Worm (Caenorhabditis elegans) whole organism, late embryonic: ENCODE measurements around the gene tatn-1.

ENCODE experiments used
- ceh-24 ChIP-seq: sonication (generic microtip); optimal IDR thresholded peaks from 2 replicates; lab custom pipeline; 2016; ENCODE audit warnings: mild to moderate bottlenecking, missing genetic modification characterization, missing compliant biosample characterization
- hlh-13 ChIP-seq: fragments of 200-800 bp; sonication (Bioruptor generic); optimal IDR thresholded peaks from 2 replicates; lab custom pipeline; 2018; ENCODE audit warnings: mild to moderate bottlenecking, missing genetic modification characterization, missing compliant biosample characterization
- lin-11 ChIP-seq: fragments of 200-800 bp; sonication (Bioruptor generic); optimal IDR thresholded peaks from 2 replicates; lab custom pipeline; 2018; ENCODE audit warnings: mild to moderate bottlenecking, missing genetic modification characterization, missing compliant biosample characterization
- pag-3 ChIP-seq: sonication (generic microtip); optimal IDR thresholded peaks from 2 replicates; lab custom pipeline; 2016; ENCODE audit warnings: missing compliant biosample characterization, missing genetic modification characterization, borderline replicate concordance
- pha-2 ChIP-seq: sonication (generic microtip); optimal IDR thresholded peaks from 2 replicates; lab custom pipeline; 2017; ENCODE audit warnings: mild to moderate bottlenecking, missing genetic modification characterization, missing compliant biosample characterization
- pha-4 ChIP-seq: fragments of 150-350 bp; optimal IDR thresholded peaks from 2 replicates; lab custom pipeline; 2018; ENCODE audit warnings: missing biosample characterization, missing genetic modification reagents, missing genetic modification characterization
- sox-4 ChIP-seq: sonication (generic microtip); optimal IDR thresholded peaks from 2 replicates; lab custom pipeline; 2017; ENCODE audit warnings: mild to moderate bottlenecking, missing genetic modification characterization, inconsistent platforms, missing compliant biosample characterization

- no peak for TF ChIP-seq pha-4 (tag; lab: Kevin White, UChicago)
- TF ChIP-seq pag-3 (tag; lab: Kevin White, UChicago): no peak
- no peak for TF ChIP-seq pha-2 (tag; lab: Kevin White, UChicago)
- TF ChIP-seq lin-11 (tag; lab: Kevin White, UChicago): no peak
- no peak for TF ChIP-seq ceh-24 (tag; lab: Kevin White, UChicago)
- TF ChIP-seq hlh-13 (GFP tag; lab: Kevin White, UChicago): no peak
- no peak for TF ChIP-seq sox-4 (tag; lab: Kevin White, UChicago)
Measured at ce11 chrX:14745218-14745617, 45.6 kb upstream of the tatn-1 start.
